Fruit fly (Drosophila melanogaster) whole organism, adult: Measurements from ENCODE around the gene CG13048.

Experiments used
- CG1620 ChIP-seq: fragments of 200-800 bp; sonication (Bioruptor generic); optimal IDR thresholded peaks from 2 replicates; lab custom pipeline; 2016; ENCODE audit warnings: missing biosample characterization, missing genetic modification characterization
- CG33017 ChIP-seq: fragments of 200-800 bp; sonication (Bioruptor generic); optimal IDR thresholded peaks from 2 replicates; lab custom pipeline; 2018; ENCODE audit warnings: missing biosample characterization, mild to moderate bottlenecking, missing genetic modification characterization, moderate library complexity
- CG5204 ChIP-seq: fragments of 200-800 bp; sonication (Bioruptor generic); optimal IDR thresholded peaks from 2 replicates; lab custom pipeline; 2016; ENCODE audit warnings: missing biosample characterization, missing genetic modification characterization
- CG7101 ChIP-seq: fragments of 200-800 bp; sonication (Bioruptor generic); optimal IDR thresholded peaks from 2 replicates; lab custom pipeline; 2018; ENCODE audit warnings: missing biosample characterization, mild to moderate bottlenecking, missing genetic modification characterization, moderate library complexity
- Crg-1 ChIP-seq: fragments of 200-800 bp; sonication (Bioruptor generic); optimal IDR thresholded peaks from 2 replicates; lab custom pipeline; 2016; ENCODE audit warnings: missing biosample characterization, missing genetic modification characterization
- Mnt ChIP-seq: fragments of 200-800 bp; sonication (Bioruptor generic); optimal IDR thresholded peaks from 2 replicates; lab custom pipeline; 2016; ENCODE audit warnings: missing biosample characterization, mild to moderate bottlenecking, missing genetic modification characterization
- cnc ChIP-seq, 2 experiments: fragments of >200 bp; optimal IDR thresholded peaks; 2 replicates each; lab custom pipeline; 2017
- kay ChIP-seq: fragments of 200-800 bp; sonication (Bioruptor generic); peaks from one replicate; lab custom pipeline; 2016; ENCODE audit warnings: missing biosample characterization, missing genetic modification characterization, borderline replicate concordance
- pad ChIP-seq: fragments of 200-800 bp; sonication (Bioruptor generic); optimal IDR thresholded peaks from 3 replicates; lab custom pipeline; 2017; ENCODE audit warnings: missing biosample characterization, missing genetic modification characterization, mild to moderate bottlenecking, moderate library complexity, missing genetic modification reagents

DNA sequence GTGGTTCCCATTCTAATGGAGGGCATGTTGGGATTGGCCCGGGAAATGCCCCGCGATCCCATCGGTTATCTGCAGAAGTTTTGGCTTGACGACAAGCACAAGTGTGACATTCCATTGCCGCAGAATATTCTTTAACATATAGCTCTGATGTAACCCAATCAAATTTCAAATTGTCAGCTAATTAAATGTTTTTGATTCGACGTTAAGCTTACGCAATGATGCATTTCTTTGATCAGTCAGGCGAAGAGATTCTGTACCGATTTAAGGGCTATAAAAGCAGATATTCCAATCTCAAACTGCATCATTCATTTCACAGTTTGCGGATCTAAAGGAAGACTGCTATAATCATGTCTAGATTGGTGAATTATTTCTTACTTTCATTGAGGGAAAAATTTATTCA is 47.9 kb upstream of the CG13048 start, which contains the start of gene retinin:
- TF ChIP-seq kay (GFP tag; lab: Kevin White, UChicago) = no peak
- no peak for TF ChIP-seq CG33017 (tag; lab: Kevin White, UChicago)
- TF ChIP-seq Mnt = no peak
- TF ChIP-seq CG5204 (GFP tag; lab: Kevin White, UChicago) = no peak
- no peak for TF ChIP-seq cnc (optimal IDR thresholded peaks at IDR 0.05; lab: Kevin White, UChicago)
- TF ChIP-seq pad (GFP tag; lab: Kevin White, UChicago) = no peak
- TF ChIP-seq CG1620 = no peak
- TF ChIP-seq Crg-1 (GFP tag; lab: Kevin White, UChicago) = no peak
- TF ChIP-seq CG7101 (tag; lab: Kevin White, UChicago) = no peak
